Worm (Caenorhabditis elegans) whole organism, young adult: ENCODE measurements around the gene R07G3.7.

Source experiments
- B0019.2 ChIP-seq: fragments of 200-800 bp; sonication (Bioruptor generic); conservative IDR thresholded peaks from 2 replicates; pipeline ENCODE4 v1.3.6; 2022; ENCODE audit warnings: missing genetic modification reagents, missing genetic modification characterization, missing compliant biosample characterization
- D2030.7 ChIP-seq: fragments of 200-800 bp; sonication (Bioruptor generic); IDR thresholded peaks from 2 replicates; pipeline ENCODE4 v1.3.6; 2022; ENCODE audit warnings: missing genetic modification reagents, missing genetic modification characterization, missing compliant biosample characterization
- F55B11.4 ChIP-seq: sonication (generic microtip); optimal IDR thresholded peaks from 2 replicates; lab custom pipeline; 2016; ENCODE audit warnings: missing compliant biosample characterization, missing genetic modification characterization, borderline replicate concordance; ENCODE audit not compliant: insufficient read depth
- F57C9.4 ChIP-seq: sonication (generic microtip); optimal IDR thresholded peaks from 2 replicates; lab custom pipeline; 2017; ENCODE audit warnings: mild to moderate bottlenecking, missing genetic modification characterization, missing compliant biosample characterization
- T26A5.8 ChIP-seq: sonication (generic microtip); optimal IDR thresholded peaks from 2 replicates; lab custom pipeline; 2016; ENCODE audit warnings: missing genetic modification characterization, missing compliant biosample characterization
- Y53F4B.3 ChIP-seq: fragments of 200-800 bp; sonication (Bioruptor generic); IDR thresholded peaks from 2 replicates; pipeline ENCODE4 v1.3.6; 2022; ENCODE audit warnings: missing genetic modification reagents, missing genetic modification characterization, missing compliant biosample characterization
- akir-1 ChIP-seq: fragments of 200-800 bp; sonication (Bioruptor generic); optimal IDR thresholded peaks from 2 replicates; lab custom pipeline; 2018; ENCODE audit warnings: mild to moderate bottlenecking, missing genetic modification characterization, moderate library complexity, missing compliant biosample characterization
- ama-1 ChIP-seq, 3 experiments: fragments of 150-350 bp in 1 of 3; sonication (generic microtip) in 2 of 3; optimal IDR thresholded peaks; 2 replicates each; lab custom pipeline; 2014 to 2018; ENCODE audit warnings: missing biosample characterization in 2 of 3, missing genetic modification characterization in 2 of 3, missing genetic modification reagents in 2 of 3
- attf-5 ChIP-seq: fragments of 200-800 bp; sonication (Bioruptor generic); optimal IDR thresholded peaks from 2 replicates; lab custom pipeline; 2018; ENCODE audit warnings: mild to moderate bottlenecking, missing genetic modification characterization, missing compliant biosample characterization
- attf-6 ChIP-seq: fragments of 200-800 bp; sonication (Bioruptor generic); IDR thresholded peaks from 2 replicates; pipeline ENCODE4 v1.3.6; 2022; ENCODE audit warnings: missing genetic modification reagents, missing genetic modification characterization, missing compliant biosample characterization
- ccch-3 ChIP-seq: fragments of 200-800 bp; sonication (Bioruptor generic); optimal IDR thresholded peaks from 2 replicates; lab custom pipeline; 2018; ENCODE audit warnings: mild to moderate bottlenecking, missing genetic modification characterization, missing compliant biosample characterization
- dox-1 ChIP-seq: fragments of 200-800 bp; sonication (Bioruptor generic); IDR thresholded peaks from 2 replicates; pipeline ENCODE4 v1.3.6; 2022; ENCODE audit warnings: missing genetic modification reagents, missing genetic modification characterization, missing compliant biosample characterization
- him-1 ChIP-seq: sonication (generic microtip); optimal IDR thresholded peaks from 2 replicates; lab custom pipeline; 2016; ENCODE audit warnings: missing genotype, missing genetic modification reagents, missing genetic modification characterization, missing compliant biosample characterization
- hmg-1.2 ChIP-seq: fragments of 200-800 bp; sonication (Bioruptor generic); IDR thresholded peaks from 2 replicates; pipeline ENCODE4 v1.3.6; 2022; ENCODE audit warnings: missing genetic modification reagents, missing genetic modification characterization, missing compliant biosample characterization
- hrde-1 ChIP-seq: sonication (generic microtip); optimal IDR thresholded peaks from 2 replicates; lab custom pipeline; 2016; ENCODE audit warnings: missing genetic modification characterization, mild to moderate bottlenecking, missing compliant biosample characterization, moderate library complexity, missing genotype, missing genetic modification reagents, borderline replicate concordance
- hsf-1 ChIP-seq: fragments of 200-800 bp; sonication (Bioruptor generic); IDR thresholded peaks from 2 replicates; pipeline ENCODE4 v1.3.6; 2022; ENCODE audit warnings: missing genetic modification reagents, missing genetic modification characterization, missing compliant biosample characterization
- lin-54 ChIP-seq: fragments of 200-800 bp; sonication (Bioruptor generic); optimal IDR thresholded peaks from 2 replicates; lab custom pipeline; 2018; ENCODE audit warnings: mild to moderate bottlenecking, missing genetic modification characterization, missing compliant biosample characterization
- madf-6 ChIP-seq: fragments of 200-800 bp; sonication (Bioruptor generic); IDR thresholded peaks from 2 replicates; pipeline ENCODE4 v1.3.6; 2022; ENCODE audit warnings: missing genetic modification reagents, missing genetic modification characterization, missing compliant biosample characterization
- mes-4 ChIP-seq: sonication (generic microtip); optimal IDR thresholded peaks from 2 replicates; lab custom pipeline; 2016; ENCODE audit warnings: missing genotype, missing genetic modification characterization, missing compliant biosample characterization
- nfya-1 ChIP-seq: sonication (generic microtip); optimal IDR thresholded peaks from 2 replicates; lab custom pipeline; 2017; ENCODE audit warnings: antibody characterized with exemption, missing compliant biosample characterization, missing genetic modification characterization, borderline replicate concordance; ENCODE audit not compliant: insufficient read depth
- nfya-2 ChIP-seq: fragments of 200-800 bp; sonication (Bioruptor generic); IDR thresholded peaks from 2 replicates; pipeline ENCODE4 v1.3.6; 2022; ENCODE audit warnings: missing genetic modification reagents, missing genetic modification characterization, missing compliant biosample characterization
- nhr-27 ChIP-seq: fragments of 200-800 bp; sonication (Bioruptor generic); optimal IDR thresholded peaks from 2 replicates; lab custom pipeline; 2018; ENCODE audit warnings: mild to moderate bottlenecking, missing genetic modification characterization, moderate library complexity, missing compliant biosample characterization
- nhr-80 ChIP-seq: sonication (generic microtip); optimal IDR thresholded peaks from 2 replicates; lab custom pipeline; 2016; ENCODE audit warnings: missing genetic modification characterization, missing compliant biosample characterization
- pha-4 ChIP-seq: fragments of 150-350 bp; sonication (generic microtip); optimal IDR thresholded peaks from 2 replicates; lab custom pipeline; 2014; ENCODE audit warnings: missing biosample characterization, missing genetic modification reagents, missing genetic modification characterization
- rpc-1 ChIP-seq, 2 experiments: fragments of 150-350 bp in 1 of 2; sonication (generic microtip) in 1 of 2; optimal IDR thresholded peaks; 2 replicates each; lab custom pipeline; 2014 to 2018; ENCODE audit warnings: missing biosample characterization in 1 of 2, missing genetic modification characterization in 1 of 2, missing genetic modification reagents in 1 of 2, missing genotype in 1 of 2
- sptf-2 ChIP-seq: fragments of 200-800 bp; sonication (Bioruptor generic); optimal IDR thresholded peaks from 2 replicates; lab custom pipeline; 2018; ENCODE audit warnings: mild to moderate bottlenecking, missing genetic modification characterization, missing compliant biosample characterization
- unc-130 ChIP-seq: sonication (generic microtip); optimal IDR thresholded peaks from 2 replicates; lab custom pipeline; 2016; ENCODE audit warnings: missing genetic modification reagents, missing genetic modification characterization, missing compliant biosample characterization
- zfh-2 ChIP-seq: fragments of 200-800 bp; sonication (Bioruptor generic); conservative IDR thresholded peaks from 2 replicates; pipeline ENCODE4 v1.3.6; 2022; ENCODE audit warnings: missing genetic modification reagents, missing genetic modification characterization, missing compliant biosample characterization

R07G3.7 gene

DNA sequence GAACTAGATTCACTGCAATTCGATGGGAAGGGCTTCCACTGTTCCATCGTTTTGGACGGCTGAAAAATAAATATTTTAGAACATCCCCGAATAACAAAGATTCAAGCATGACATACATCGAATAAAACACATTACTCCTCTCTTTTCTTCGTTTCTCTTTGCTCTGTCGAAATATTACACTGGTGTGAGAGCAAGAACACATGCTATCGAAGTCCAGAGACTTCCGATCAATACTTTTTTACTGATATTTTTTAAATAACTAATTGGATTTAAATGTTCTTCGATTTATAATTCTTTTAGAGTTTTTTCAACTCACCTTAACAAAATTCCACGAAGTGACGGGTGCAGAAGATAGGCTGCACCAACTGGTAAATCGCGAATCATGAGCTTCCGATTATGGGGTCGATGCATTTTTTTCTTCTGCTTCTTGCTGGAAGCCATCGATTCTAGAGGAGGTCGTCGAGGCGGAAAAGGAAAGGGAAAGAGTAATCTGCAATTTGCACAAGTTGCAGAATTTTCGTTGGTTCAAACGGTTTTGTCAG lies at the start of gene R07G3.7, which contains the start of gene oig-4:
TSS of gene R07G3.7 (minus strand) at position 492 of the 542 bp plus-strand sequence.
TSS of gene oig-4 (plus strand) at position 301 of the 542 bp plus-strand sequence.
- no peak for TF ChIP-seq zfh-2 (GFP tag; lab: Robert Waterston, UW)
- TF ChIP-seq nhr-27 (tag; lab: Kevin White, UChicago) = no peak
- no peak for TF ChIP-seq dox-1 (GFP tag; lab: Robert Waterston, UW)
- TF ChIP-seq T26A5.8 (tag; lab: Kevin White, UChicago) = no peak
- no peak for TF ChIP-seq rpc-1 (optimal IDR thresholded peaks at IDR 0.05; lab: Kevin White, UChicago)
- no peak for TF ChIP-seq rpc-1 (tag; optimal IDR thresholded peaks at IDR 0.05; lab: Kevin White, UChicago)
- TF ChIP-seq pha-4 = no peak
- TF ChIP-seq F55B11.4 = no peak
- TF ChIP-seq lin-54 = no peak

- no peak for TF ChIP-seq ccch-3 (GFP tag; lab: Kevin White, UChicago)
- no peak for TF ChIP-seq unc-130 (GFP tag; lab: Kevin White, UChicago)
- TF ChIP-seq ama-1 (optimal IDR thresholded peaks at IDR 0.05; lab: Kevin White, UChicago) = no peak
- no peak for TF ChIP-seq ama-1 (GFP tag; optimal IDR thresholded peaks at IDR 0.05; lab: Kevin White, UChicago)
- TF ChIP-seq D2030.7 (GFP tag; lab: Robert Waterston, UW) = no peak
- no peak for TF ChIP-seq nfya-2 (GFP tag; lab: Robert Waterston, UW)
Measured at ce11 chrII:7663028-7663427, 49.5 kb upstream of the R07G3.7 start.

- TF ChIP-seq sptf-2 (GFP tag; lab: Kevin White, UChicago) = no peak
- no peak for TF ChIP-seq mes-4 (tag; lab: Kevin White, UChicago)
- 0 out of 2 replicates have a peak, but pooled peaks have one; percentile 16 for TF ChIP-seq madf-6
- TF ChIP-seq Y53F4B.3 = no peak
- TF ChIP-seq attf-5 (GFP tag; lab: Kevin White, UChicago) = peak; percentile 61
- no peak for TF ChIP-seq ama-1 (optimal IDR thresholded peaks at IDR 0.05; lab: Kevin White, UChicago)
- TF ChIP-seq ama-1 (GFP tag; optimal IDR thresholded peaks at IDR 0.05; lab: Kevin White, UChicago) = no peak
- TF ChIP-seq lin-54 = peak; percentile 18
- TF ChIP-seq B0019.2 = no peak
- TF ChIP-seq hmg-1.2 = peak; percentile 27; the same call in 1 of the 2 replicates
- no peak for TF ChIP-seq akir-1 (GFP tag; lab: Kevin White, UChicago)
- TF ChIP-seq nhr-80 (tag; lab: Kevin White, UChicago) = peak; percentile 64
- TF ChIP-seq, all 124 proteins: peak for 5
Measured at ce11 chrII:7662008-7662686, 48.6 kb upstream of the R07G3.7 start, which contains the start of gene alfa-1. Gene alfa-1 (minus strand): TSS chrII:7662522.

- TF ChIP-seq F57C9.4 (tag; lab: Kevin White, UChicago) = no peak
- no peak for TF ChIP-seq him-1
- no peak for TF ChIP-seq nfya-1 (tag; lab: Kevin White, UChicago)
Measured at ce11 chrII:7651171-7651570, 37.6 kb upstream of the R07G3.7 start, which contains the start of gene pde-4. Gene pde-4 (minus strand): TSS chrII:7651246.

DNA sequence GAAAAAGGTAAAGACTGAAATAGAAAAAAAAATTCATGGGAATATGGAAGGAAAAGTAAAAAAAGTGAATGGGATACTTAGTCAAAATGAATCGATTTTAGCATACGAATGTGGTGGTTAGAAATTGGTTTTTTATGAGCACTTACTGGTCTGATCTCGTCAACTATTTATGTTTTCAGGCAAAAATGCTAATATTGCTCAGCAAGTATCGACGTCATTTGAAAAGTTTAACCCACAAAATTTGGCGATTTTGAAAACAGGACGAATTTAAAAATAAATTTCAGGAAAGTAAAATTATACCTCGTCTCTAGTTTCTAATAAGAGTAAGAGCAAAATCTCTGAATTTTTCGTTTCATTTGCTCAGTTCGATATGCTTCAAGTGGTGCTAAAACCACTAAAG lies 29.7 kb upstream of the R07G3.7 start:
- TF ChIP-seq nhr-80 (tag; lab: Kevin White, UChicago) (no peak), attf-6 (GFP tag; lab: Robert Waterston, UW) (no peak), hrde-1 (no peak), hsf-1 (GFP tag; lab: Robert Waterston, UW) (no peak)
